Worm (Caenorhabditis elegans) whole organism, midembryonic: Measurements from ENCODE around the gene srh-24.

Source experiments
- T22C8.4 ChIP-seq: fragments of 200-800 bp; sonication (Bioruptor generic); IDR thresholded peaks from 2 replicates; pipeline ENCODE4 v1.3.6; 2022; ENCODE audit warnings: missing genetic modification characterization, missing compliant biosample characterization
- cog-1 ChIP-seq: sonication (generic microtip); optimal IDR thresholded peaks from 2 replicates; lab custom pipeline; 2016; ENCODE audit warnings: missing genetic modification characterization, missing compliant biosample characterization
- flt-1 ChIP-seq: fragments of 200-800 bp; sonication (Bioruptor generic); IDR thresholded peaks from 2 replicates; pipeline ENCODE4 v1.3.6; 2022; ENCODE audit warnings: missing genetic modification characterization, missing compliant biosample characterization
- klf-2 ChIP-seq: fragments of 200-800 bp; sonication (Bioruptor generic); conservative IDR thresholded peaks from 2 replicates; pipeline ENCODE4 v1.3.6; 2022; ENCODE audit warnings: missing genetic modification reagents, missing genetic modification characterization, missing compliant biosample characterization
- med-1 ChIP-seq: sonication (generic microtip); optimal IDR thresholded peaks from 2 replicates; lab custom pipeline; 2017; ENCODE audit warnings: missing genetic modification characterization, mild to moderate bottlenecking, missing compliant biosample characterization, antibody characterized with exemption, missing genetic modification reagents; ENCODE audit not compliant: insufficient read depth
- ref-1 ChIP-seq: fragments of 200-800 bp; sonication (Bioruptor generic); conservative IDR thresholded peaks from 2 replicates; pipeline ENCODE4 v1.3.6; 2022; ENCODE audit warnings: missing genetic modification reagents, missing genetic modification characterization, missing compliant biosample characterization
- tab-1 ChIP-seq: fragments of 200-800 bp; sonication (Bioruptor generic); IDR thresholded peaks from 2 replicates; pipeline ENCODE4 v1.3.6; 2022; ENCODE audit warnings: missing genetic modification characterization, missing compliant biosample characterization
- ztf-23 ChIP-seq: fragments of 200-800 bp; sonication (Bioruptor generic); IDR thresholded peaks from 2 replicates; pipeline ENCODE4 v1.3.6; 2022; ENCODE audit warnings: missing genetic modification reagents, missing genetic modification characterization, missing compliant biosample characterization
- ztf-29 ChIP-seq: fragments of 200-800 bp; sonication (Bioruptor generic); IDR thresholded peaks from 2 replicates; pipeline ENCODE4 v1.3.6; 2022; ENCODE audit warnings: missing genetic modification reagents, missing genetic modification characterization, missing compliant biosample characterization

The srh-24 gene

ce11 chrV:13960916-13961315 lies at the start of gene srh-24:
Gene srh-24, minus strand, starts transcription at chrV:13961016.
- no peak for TF ChIP-seq med-1
- no peak for TF ChIP-seq T22C8.4 (GFP tag; lab: Robert Waterston, UW)
- no peak for TF ChIP-seq klf-2
- TF ChIP-seq ztf-23 (GFP tag; lab: Robert Waterston, UW), result no peak
- TF ChIP-seq tab-1 (GFP tag; lab: Robert Waterston, UW), result no peak
- no peak for TF ChIP-seq ztf-29
- no peak for TF ChIP-seq ref-1 (GFP tag; lab: Robert Waterston, UW)
- TF ChIP-seq flt-1 (GFP tag; lab: Robert Waterston, UW), result no peak
- no peak for TF ChIP-seq cog-1 (tag; lab: Kevin White, UChicago)

- no peak for TF ChIP-seq med-1
- no peak for TF ChIP-seq ztf-29
- TF ChIP-seq ztf-23 (GFP tag; lab: Robert Waterston, UW), result no peak
- TF ChIP-seq T22C8.4 (GFP tag; lab: Robert Waterston, UW), result no peak
- no peak for TF ChIP-seq tab-1 (GFP tag; lab: Robert Waterston, UW)
- TF ChIP-seq cog-1 (tag; lab: Kevin White, UChicago), result no peak
- TF ChIP-seq klf-2, result no peak
- TF ChIP-seq flt-1 (GFP tag; lab: Robert Waterston, UW), result no peak
- no peak for TF ChIP-seq ref-1 (GFP tag; lab: Robert Waterston, UW)
Observed at ce11 chrV:14010021-14010420, 49.2 kb upstream of the srh-24 start.

- TF ChIP-seq ztf-23 (GFP tag; lab: Robert Waterston, UW), result no peak
- TF ChIP-seq T22C8.4 (GFP tag; lab: Robert Waterston, UW), result 0 out of 2 replicates have a peak, but pooled peaks have one; percentile 10
Observed at ce11 chrV:14008353-14008859, 47.6 kb upstream of the srh-24 start.

- TF ChIP-seq flt-1 (GFP tag; lab: Robert Waterston, UW), result 0 out of 2 replicates have a peak, but pooled peaks have one; percentile 4
- TF ChIP-seq med-1, result no peak
- TF ChIP-seq tab-1 (GFP tag; lab: Robert Waterston, UW), result no peak
- no peak for TF ChIP-seq T22C8.4 (GFP tag; lab: Robert Waterston, UW)
- TF ChIP-seq ztf-29, result no peak
- TF ChIP-seq ref-1 (GFP tag; lab: Robert Waterston, UW), result no peak
- TF ChIP-seq ztf-23 (GFP tag; lab: Robert Waterston, UW), result no peak
Observed at ce11 chrV:14006819-14007218, 46.0 kb upstream of the srh-24 start.

- TF ChIP-seq ztf-23 (GFP tag; lab: Robert Waterston, UW) (no peak), med-1 (no peak), tab-1 (GFP tag; lab: Robert Waterston, UW) (no peak), ztf-29 (no peak), flt-1 (GFP tag; lab: Robert Waterston, UW) (no peak), cog-1 (tag; lab: Kevin White, UChicago) (no peak), klf-2 (no peak), ref-1 (GFP tag; lab: Robert Waterston, UW) (no peak), T22C8.4 (GFP tag; lab: Robert Waterston, UW) (no peak)
Observed at ce11 chrV:14005812-14006211, 45.0 kb upstream of the srh-24 start, which contains the start of gene ric-7. Gene ric-7, minus strand, starts transcription at chrV:14005912.

- no peak for TF ChIP-seq flt-1 (GFP tag; lab: Robert Waterston, UW)
- no peak for TF ChIP-seq cog-1 (tag; lab: Kevin White, UChicago)
- TF ChIP-seq ref-1 (GFP tag; lab: Robert Waterston, UW), result no peak
- TF ChIP-seq ztf-23 (GFP tag; lab: Robert Waterston, UW), result no peak
- TF ChIP-seq T22C8.4 (GFP tag; lab: Robert Waterston, UW), result no peak
- no peak for TF ChIP-seq med-1
- no peak for TF ChIP-seq ztf-29
- TF ChIP-seq tab-1 (GFP tag; lab: Robert Waterston, UW), result no peak
- no peak for TF ChIP-seq klf-2
Observed at ce11 chrV:14004342-14004741, 43.5 kb upstream of the srh-24 start.

ce11 chrV:14003587-14004156 lies 42.9 kb upstream of the srh-24 start:
- no peak for TF ChIP-seq ztf-29
- no peak for TF ChIP-seq cog-1 (tag; lab: Kevin White, UChicago)
- no peak for TF ChIP-seq ref-1 (GFP tag; lab: Robert Waterston, UW)
- TF ChIP-seq flt-1 (GFP tag; lab: Robert Waterston, UW), result no peak
- TF ChIP-seq med-1, result no peak
- TF ChIP-seq T22C8.4 (GFP tag; lab: Robert Waterston, UW), result no peak
- no peak for TF ChIP-seq tab-1 (GFP tag; lab: Robert Waterston, UW)
- TF ChIP-seq klf-2, result no peak
- no peak for TF ChIP-seq ztf-23 (GFP tag; lab: Robert Waterston, UW)

- TF ChIP-seq cog-1 (tag; lab: Kevin White, UChicago) (peak; percentile 24), flt-1 (GFP tag; lab: Robert Waterston, UW) (no peak)
Observed at ce11 chrV:14002402-14002801, 41.6 kb upstream of the srh-24 start.

- TF ChIP-seq flt-1 (GFP tag; lab: Robert Waterston, UW) (no peak), med-1 (no peak), ref-1 (GFP tag; lab: Robert Waterston, UW) (no peak), klf-2 (no peak), ztf-23 (GFP tag; lab: Robert Waterston, UW) (no peak), cog-1 (tag; lab: Kevin White, UChicago) (no peak), T22C8.4 (GFP tag; lab: Robert Waterston, UW) (no peak), ztf-29 (no peak), tab-1 (GFP tag; lab: Robert Waterston, UW) (no peak)
Observed at ce11 chrV:14001929-14002328, 41.1 kb upstream of the srh-24 start.

ce11 chrV:13993478-13993877 lies 32.7 kb upstream of the srh-24 start:
- no peak for TF ChIP-seq T22C8.4 (GFP tag; lab: Robert Waterston, UW)
- no peak for TF ChIP-seq ztf-29
- no peak for TF ChIP-seq ref-1 (GFP tag; lab: Robert Waterston, UW)
- no peak for TF ChIP-seq tab-1 (GFP tag; lab: Robert Waterston, UW)
- TF ChIP-seq klf-2, result no peak
- no peak for TF ChIP-seq cog-1 (tag; lab: Kevin White, UChicago)
- TF ChIP-seq med-1, result no peak
- no peak for TF ChIP-seq flt-1 (GFP tag; lab: Robert Waterston, UW)
- TF ChIP-seq ztf-23 (GFP tag; lab: Robert Waterston, UW), result no peak
